Worm (Caenorhabditis elegans) whole organism, late embryonic: ENCODE data around the gene Y64H9A.2.

Experiments
- ceh-30 ChIP-seq: fragments of 150-350 bp; optimal IDR thresholded peaks from 2 replicates; lab custom pipeline; 2014; ENCODE audit warnings: missing biosample characterization, missing genetic modification characterization
- ceh-45 ChIP-seq: fragments of 200-800 bp; sonication (Bioruptor generic); IDR thresholded peaks from 2 replicates; pipeline ENCODE4 v1.3.6; 2022; ENCODE audit warnings: missing genetic modification reagents, missing genetic modification characterization, missing compliant biosample characterization
- ets-4 ChIP-seq: sonication (generic microtip); optimal IDR thresholded peaks from 2 replicates; lab custom pipeline; 2016; ENCODE audit warnings: missing genetic modification characterization, missing compliant biosample characterization
- eyg-1 ChIP-seq: sonication (generic microtip); optimal IDR thresholded peaks from 2 replicates; lab custom pipeline; 2016; ENCODE audit warnings: missing genotype, missing genetic modification characterization, missing compliant biosample characterization
- nhr-232 ChIP-seq: sonication (generic microtip); optimal IDR thresholded peaks from 2 replicates; lab custom pipeline; 2016; ENCODE audit warnings: missing genetic modification characterization, missing compliant biosample characterization
- syd-9 ChIP-seq: sonication (generic microtip); optimal IDR thresholded peaks from 2 replicates; lab custom pipeline; 2016; ENCODE audit warnings: mild to moderate bottlenecking, missing genetic modification characterization, moderate library complexity, missing compliant biosample characterization
- unc-3 ChIP-seq, 2 experiments: fragments of 200-800 bp in 1 of 2; sonication (Bioruptor generic) in 1 of 2; sonication (generic microtip) in 1 of 2; conservative IDR thresholded peaks in 1 of 2; optimal IDR thresholded peaks in 1 of 2; 2 replicates each; pipeline versions ENCODE4 v1.3.6 to Lab custom; 2016 to 2022; ENCODE audit warnings: missing compliant biosample characterization in 2 of 2, missing genetic modification characterization in 2 of 2, missing genetic modification reagents in 1 of 2
- unc-86 ChIP-seq: sonication (generic microtip); optimal IDR thresholded peaks from 2 replicates; lab custom pipeline; 2016; ENCODE audit warnings: missing genetic modification characterization, missing compliant biosample characterization
- zip-5 ChIP-seq: sonication (generic microtip); optimal IDR thresholded peaks from 2 replicates; lab custom pipeline; 2016; ENCODE audit warnings: missing genetic modification characterization, missing compliant biosample characterization
- ztf-16 ChIP-seq: sonication (generic microtip); optimal IDR thresholded peaks from 2 replicates; lab custom pipeline; 2017; ENCODE audit warnings: missing genetic modification characterization, missing compliant biosample characterization

DNA sequence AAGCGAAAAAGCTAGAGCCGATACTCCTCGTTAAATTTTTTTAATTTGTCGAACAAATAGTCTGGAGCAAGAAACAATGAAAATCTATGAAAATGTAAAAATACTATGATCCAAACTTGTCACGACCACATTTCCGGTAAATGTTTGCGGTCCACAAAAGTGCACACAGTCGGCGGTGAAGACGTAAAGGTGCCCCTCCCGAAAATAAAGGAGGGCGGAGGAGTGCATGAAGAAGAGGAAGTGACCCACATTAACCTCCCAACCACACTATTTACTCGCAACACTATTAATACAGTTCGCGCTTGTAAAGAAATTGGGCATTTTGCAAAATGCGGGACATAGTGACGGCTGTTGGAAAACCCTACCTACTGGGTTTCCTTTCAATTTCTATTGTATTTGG is 3.7 kb upstream of the Y64H9A.2 start:
- TF ChIP-seq ceh-45 (GFP tag; lab: Robert Waterston, UW) (no peak), ceh-30 (tag; lab: Kevin White, UChicago) (no peak), zip-5 (tag; lab: Kevin White, UChicago) (no peak), eyg-1 (tag; lab: Kevin White, UChicago) (no peak), ets-4 (tag; lab: Kevin White, UChicago) (no peak), nhr-232 (no peak), unc-86 (tag; lab: Kevin White, UChicago) (no peak), ztf-16 (no peak), unc-3 (GFP tag; conservative IDR thresholded peaks at IDR 0.05; lab: Robert Waterston, UW) (no peak), unc-3 (tag; optimal IDR thresholded peaks at IDR 0.05; lab: Kevin White, UChicago) (no peak), syd-9 (tag; lab: Kevin White, UChicago) (no peak)
